Fruit fly (Drosophila melanogaster) whole organism, embryonic: ENCODE data around the gene CG42764.

ENCODE experiments used
- Atf3 ChIP-seq: fragments of 200-800 bp; sonication (Bioruptor generic); optimal IDR thresholded peaks from 3 replicates; lab custom pipeline; 2016; ENCODE audit warnings: missing biosample characterization, missing genetic modification characterization
- CG11085 ChIP-seq: fragments of 200-800 bp; sonication (Bioruptor generic); IDR thresholded peaks from 2 replicates; pipeline ENCODE4 v1.3.6; 2022; ENCODE audit warnings: missing biosample characterization, missing genetic modification characterization
- CG11247 ChIP-seq: fragments of 200-800 bp; sonication (Bioruptor generic); IDR thresholded peaks from 2 replicates; pipeline ENCODE4 v1.3.6; 2022; ENCODE audit warnings: missing biosample characterization, missing genetic modification characterization
- CG12659 ChIP-seq: fragments of 200-800 bp; sonication (Bioruptor generic); optimal IDR thresholded peaks from 3 replicates; lab custom pipeline; 2017; ENCODE audit warnings: mild to moderate bottlenecking, missing biosample characterization, missing genetic modification reagents, missing genetic modification characterization
- CG13287 ChIP-seq: fragments of 200-800 bp; sonication (Bioruptor generic); IDR thresholded peaks from 2 replicates; pipeline ENCODE4 v1.3.6; 2022; ENCODE audit warnings: missing biosample characterization, missing genetic modification characterization; ENCODE audit not compliant: partially characterized antibody
- CG13894 ChIP-seq: fragments of 200-800 bp; sonication (Bioruptor generic); optimal IDR thresholded peaks from 3 replicates; lab custom pipeline; 2018; ENCODE audit warnings: missing biosample characterization, mild to moderate bottlenecking, missing genetic modification characterization, moderate library complexity
- CG1529 ChIP-seq: fragments of 200-800 bp; sonication (Bioruptor generic); optimal IDR thresholded peaks from 3 replicates; lab custom pipeline; 2018; ENCODE audit warnings: missing biosample characterization, missing genetic modification characterization
- CG18599 ChIP-seq: fragments of 200-800 bp; sonication (Bioruptor generic); optimal IDR thresholded peaks from 3 replicates; lab custom pipeline; 2017; ENCODE audit warnings: missing biosample characterization, missing genetic modification characterization, mild to moderate bottlenecking, moderate library complexity, missing genetic modification reagents
- CG2116 ChIP-seq: fragments of 200-800 bp; sonication (Bioruptor generic); optimal IDR thresholded peaks from 3 replicates; lab custom pipeline; 2018; ENCODE audit warnings: missing biosample characterization, mild to moderate bottlenecking, missing genetic modification characterization
- CG32532 ChIP-seq: fragments of 200-800 bp; sonication (Bioruptor generic); IDR thresholded peaks from 2 replicates; pipeline ENCODE4 v1.3.6; 2022; ENCODE audit warnings: missing biosample characterization, missing genetic modification characterization
- CG5180 ChIP-seq: fragments of 200-800 bp; sonication (Bioruptor generic); optimal IDR thresholded peaks from 3 replicates; lab custom pipeline; 2017; ENCODE audit warnings: missing biosample characterization, missing genetic modification characterization, mild to moderate bottlenecking, moderate library complexity, missing genetic modification reagents
- CG5953 ChIP-seq: fragments of 200-800 bp; sonication (Bioruptor generic); IDR thresholded peaks from 2 replicates; pipeline ENCODE4 v1.3.6; 2022; ENCODE audit warnings: missing biosample characterization, missing genetic modification characterization
- CG6654 ChIP-seq: fragments of 200-800 bp; sonication (Bioruptor generic); optimal IDR thresholded peaks from 2 replicates; lab custom pipeline; 2017; ENCODE audit warnings: missing biosample characterization, mild to moderate bottlenecking, missing genetic modification characterization
- CG6683 ChIP-seq: fragments of 200-800 bp; sonication (Bioruptor generic); optimal IDR thresholded peaks from 2 replicates; lab custom pipeline; 2017; ENCODE audit warnings: missing biosample characterization, mild to moderate bottlenecking, missing genetic modification characterization, missing genetic modification reagents
- CG6791 ChIP-seq: fragments of 200-800 bp; sonication (Bioruptor generic); IDR thresholded peaks from 3 replicates; pipeline ENCODE4 v1.3.6; 2022; ENCODE audit warnings: missing biosample characterization, missing genetic modification characterization; ENCODE audit not compliant: partially characterized antibody
- CG8089 ChIP-seq: fragments of 200-800 bp; sonication (Bioruptor generic); optimal IDR thresholded peaks from 3 replicates; lab custom pipeline; 2016; ENCODE audit warnings: missing biosample characterization, missing genetic modification characterization
- CG8281 ChIP-seq: fragments of 200-800 bp; sonication (Bioruptor generic); optimal IDR thresholded peaks from 2 replicates; lab custom pipeline; 2018; ENCODE audit warnings: missing biosample characterization, mild to moderate bottlenecking, missing genetic modification characterization, moderate library complexity
- CG8290 ChIP-seq, 3 experiments: fragments of 200-800 bp; sonication (Bioruptor generic); optimal IDR thresholded peaks; 2 replicates each; lab custom pipeline; 2016 to 2019; ENCODE audit warnings: missing biosample characterization in 3 of 3, missing genetic modification characterization in 3 of 3, mild to moderate bottlenecking in 2 of 3, moderate library complexity in 1 of 3
- CG8924 ChIP-seq: fragments of 200-800 bp; optimal IDR thresholded peaks from 3 replicates; lab custom pipeline; 2019; ENCODE audit warnings: missing biosample characterization, mild to moderate bottlenecking, missing genetic modification characterization, moderate library complexity
- CG8944 ChIP-seq: fragments of 200-800 bp; sonication (Bioruptor generic); optimal IDR thresholded peaks from 3 replicates; lab custom pipeline; 2016; ENCODE audit warnings: missing biosample characterization, missing genetic modification characterization
- CHES-1-like ChIP-seq: fragments of 200-800 bp; sonication (Bioruptor generic); optimal IDR thresholded peaks from 2 replicates; lab custom pipeline; 2016; ENCODE audit warnings: missing biosample characterization, missing genetic modification characterization
- CoRest ChIP-seq: fragments of 200-800 bp; sonication (Bioruptor generic); optimal IDR thresholded peaks from 3 replicates; lab custom pipeline; 2018; ENCODE audit warnings: missing biosample characterization, mild to moderate bottlenecking, missing genetic modification characterization, moderate library complexity
- Dad ChIP-seq: fragments of 200-800 bp; sonication (Bioruptor generic); optimal IDR thresholded peaks from 3 replicates; lab custom pipeline; 2016; ENCODE audit warnings: missing biosample characterization, missing genetic modification characterization
- Drgx ChIP-seq: fragments of 200-800 bp; sonication (Bioruptor generic); IDR thresholded peaks from 2 replicates; pipeline ENCODE4 v1.3.6; 2022; ENCODE audit warnings: missing biosample characterization, missing genetic modification characterization
- H15 ChIP-seq: fragments of 200-800 bp; sonication (Bioruptor generic); IDR thresholded peaks from 3 replicates; pipeline ENCODE4 v1.3.6; 2022; ENCODE audit warnings: missing biosample characterization, missing genetic modification characterization
- Lhr ChIP-seq: fragments of 200-800 bp; sonication (Bioruptor generic); optimal IDR thresholded peaks from 3 replicates; lab custom pipeline; 2017; ENCODE audit warnings: mild to moderate bottlenecking, missing biosample characterization, missing genetic modification reagents, missing genetic modification characterization
- Oaz ChIP-seq: fragments of 200-800 bp; sonication (Bioruptor generic); IDR thresholded peaks from 2 replicates; pipeline ENCODE4 v1.3.6; 2022; ENCODE audit warnings: missing biosample characterization, missing genetic modification characterization
- PHDP ChIP-seq: fragments of 200-800 bp; sonication (Bioruptor generic); optimal IDR thresholded peaks from 3 replicates; lab custom pipeline; 2018; ENCODE audit warnings: missing biosample characterization, mild to moderate bottlenecking, missing genetic modification characterization, moderate library complexity
- Pdp1 ChIP-seq, 2 experiments: fragments of 200-800 bp; sonication (Bioruptor generic); optimal IDR thresholded peaks; 3 replicates each; lab custom pipeline; 2016; ENCODE audit warnings: missing biosample characterization in 2 of 2, missing genetic modification characterization in 2 of 2, mild to moderate bottlenecking in 1 of 2, moderate library complexity in 1 of 2
- Ravus ChIP-seq: fragments of 200-800 bp; sonication (Bioruptor generic); IDR thresholded peaks from 2 replicates; pipeline ENCODE4 v1.3.6; 2022; ENCODE audit warnings: missing biosample characterization, missing genetic modification characterization
- btn ChIP-seq: fragments of 200-800 bp; sonication (Bioruptor generic); optimal IDR thresholded peaks from 2 replicates; lab custom pipeline; 2016; ENCODE audit warnings: missing biosample characterization, missing genetic modification characterization
- chm ChIP-seq: fragments of 200-800 bp; sonication (Bioruptor generic); IDR thresholded peaks from 2 replicates; pipeline ENCODE4 v1.3.6; 2022; ENCODE audit warnings: missing biosample characterization, missing genetic modification characterization
- chn ChIP-seq: fragments of 200-800 bp; sonication (Bioruptor generic); optimal IDR thresholded peaks from 2 replicates; lab custom pipeline; 2016; ENCODE audit warnings: missing biosample characterization, missing genetic modification characterization
- crol ChIP-seq: fragments of 200-800 bp; sonication (Bioruptor generic); IDR thresholded peaks from 2 replicates; pipeline ENCODE4 v1.3.6; 2022; ENCODE audit warnings: missing biosample characterization, missing genetic modification characterization
- dmrt11E ChIP-seq: fragments of 200-800 bp; sonication (Bioruptor generic); optimal IDR thresholded peaks from 3 replicates; lab custom pipeline; 2018; ENCODE audit warnings: missing biosample characterization, mild to moderate bottlenecking, missing genetic modification characterization, moderate library complexity
- fd3F ChIP-seq: fragments of 200-800 bp; sonication (Bioruptor generic); optimal IDR thresholded peaks from 2 replicates; lab custom pipeline; 2018; ENCODE audit warnings: missing biosample characterization, mild to moderate bottlenecking, missing genetic modification characterization, moderate library complexity
- gcm ChIP-seq: fragments of 200-800 bp; sonication (Bioruptor generic); optimal IDR thresholded peaks from 2 replicates; lab custom pipeline; 2019; ENCODE audit warnings: missing biosample characterization, mild to moderate bottlenecking, missing genetic modification characterization, moderate library complexity
- lov ChIP-seq, 2 experiments: fragments of 200-800 bp in 1 of 2; fragments of >200 bp in 1 of 2; sonication (Bioruptor generic) in 1 of 2; IDR thresholded peaks in 1 of 2; optimal IDR thresholded peaks in 1 of 2; 2 replicates in 1 of 2; 3 replicates in 1 of 2; pipeline versions ENCODE4 v1.3.6 to Lab custom; 2017 to 2022; ENCODE audit warnings: missing biosample characterization in 1 of 2, missing genetic modification characterization in 1 of 2
- nerfin-1 ChIP-seq: fragments of 200-800 bp; sonication (Bioruptor generic); optimal IDR thresholded peaks from 3 replicates; lab custom pipeline; 2019; ENCODE audit warnings: missing biosample characterization, mild to moderate bottlenecking, missing genetic modification characterization, moderate library complexity
- otp ChIP-seq: fragments of 200-800 bp; sonication (Bioruptor generic); IDR thresholded peaks from 3 replicates; pipeline ENCODE4, ENCODE4 v1.3.6; 2022; ENCODE audit warnings: missing biosample characterization, missing genetic modification characterization
- peb ChIP-seq: fragments of 200-800 bp; sonication (Bioruptor generic); IDR thresholded peaks from 2 replicates; pipeline ENCODE4 v1.3.6; 2022; ENCODE audit warnings: missing biosample characterization, missing genetic modification characterization
- pita ChIP-seq: fragments of 200-800 bp; sonication (Bioruptor generic); optimal IDR thresholded peaks from 2 replicates; lab custom pipeline; 2017; ENCODE audit warnings: missing biosample characterization, mild to moderate bottlenecking, missing genetic modification characterization
- rib ChIP-seq: fragments of 200-800 bp; sonication (Bioruptor generic); IDR thresholded peaks from 2 replicates; pipeline ENCODE4 v1.3.6; 2022; ENCODE audit warnings: missing biosample characterization, missing genetic modification characterization
- stc ChIP-seq: fragments of 200-800 bp; sonication (Bioruptor generic); IDR thresholded peaks from 2 replicates; pipeline ENCODE4 v1.3.6; 2022; ENCODE audit warnings: missing biosample characterization, missing genetic modification characterization
- sug ChIP-seq: fragments of 200-800 bp; optimal IDR thresholded peaks from 2 replicates; lab custom pipeline; 2019; ENCODE audit warnings: missing biosample characterization, mild to moderate bottlenecking, missing genetic modification characterization, moderate library complexity
- yki ChIP-seq: fragments of >200 bp; optimal IDR thresholded peaks from 3 replicates; lab custom pipeline; 2018
- z ChIP-seq: fragments of 200-800 bp; sonication (Bioruptor generic); IDR thresholded peaks from 3 replicates; pipeline ENCODE4 v1.3.6; 2022; ENCODE audit warnings: missing biosample characterization, missing genetic modification characterization
- zen ChIP-seq: fragments of 200-800 bp; sonication (Bioruptor generic); optimal IDR thresholded peaks from 3 replicates; lab custom pipeline; 2018; ENCODE audit warnings: missing biosample characterization, mild to moderate bottlenecking, missing genetic modification characterization, moderate library complexity
- zfh2 ChIP-seq: fragments of 200-800 bp; sonication (Bioruptor generic); optimal IDR thresholded peaks from 2 replicates; lab custom pipeline; 2016; ENCODE audit warnings: missing biosample characterization, missing genetic modification characterization

The CG42764 gene

dm6 chr3L:20508136-20508635 is 42.3 kb upstream of the CG42764 start (continued):
- TF ChIP-seq CG18599 (GFP tag; lab: Kevin White, UChicago) (peak; percentile 98), lov (optimal IDR thresholded peaks at IDR 0.05; lab: Kevin White, UChicago) (no peak), lov (GFP tag; IDR thresholded peaks at IDR 0.05; lab: Robert Waterston, UW) (peak; percentile 90), fd3F (GFP tag; lab: Kevin White, UChicago) (peak; percentile 94), btn (GFP tag; lab: Kevin White, UChicago) (peak; percentile 21), gcm (GFP tag; lab: Kevin White, UChicago) (peak; percentile 68), CoRest (peak; percentile 95), zfh2 (GFP tag; lab: Kevin White, UChicago) (peak; percentile 97), rib (GFP tag; lab: Robert Waterston, UW) (peak; percentile 92), yki (no peak), nerfin-1 (peak; percentile 85), Lhr (GFP tag; lab: Kevin White, UChicago) (peak; percentile 37), CG5180 (GFP tag; lab: Kevin White, UChicago) (peak; percentile 82), sug (tag; lab: Kevin White, UChicago) (peak; percentile 92), crol (GFP tag; lab: Robert Waterston, UW) (no peak; the same call in 1 of the 2 replicates), CG32532 (GFP tag; lab: Robert Waterston, UW) (peak; percentile 98), CG8281 (tag; lab: Kevin White, UChicago) (peak; percentile 76), chn (GFP tag; lab: Kevin White, UChicago) (peak; percentile 91), Oaz (GFP tag; lab: Robert Waterston, UW) (no peak; the same call in 1 of the 2 replicates), dmrt11E (peak; percentile 78), stc (GFP tag; lab: Robert Waterston, UW) (peak; percentile 90), Ravus (GFP tag; lab: Robert Waterston, UW) (peak; percentile 81), PHDP (tag; lab: Kevin White, UChicago) (peak; percentile 96), CG6791 (GFP tag; lab: Robert Waterston, UW) (0 out of 3 replicates have a peak, but pooled peaks have one; percentile 51), CHES-1-like (GFP tag; lab: Kevin White, UChicago) (peak; percentile 94), Atf3 (peak; percentile 81), CG6654 (GFP tag; lab: Kevin White, UChicago) (peak; percentile 75), pita (GFP tag; lab: Kevin White, UChicago) (no peak), CG8290 (GFP tag; optimal IDR thresholded peaks at IDR 0.05; lab: Kevin White, UChicago) (peak; percentile 78), CG8290 (tag; optimal IDR thresholded peaks at IDR 0.05; lab: Kevin White, UChicago) (peak; percentile 58 to 96), chm (GFP tag; lab: Robert Waterston, UW) (peak; percentile 92), CG11085 (GFP tag; lab: Robert Waterston, UW) (peak; percentile 95), otp (GFP tag; lab: Robert Waterston, UW) (peak; percentile 85; the same call in 2 of the 3 replicates), zen (tag; lab: Kevin White, UChicago) (peak; percentile 83), CG8944 (GFP tag; lab: Kevin White, UChicago) (peak; percentile 88), CG1529 (GFP tag; lab: Kevin White, UChicago) (peak; percentile 75), peb (peak; percentile 83), H15 (GFP tag; lab: Robert Waterston, UW) (peak; percentile 91), CG12659 (GFP tag; lab: Kevin White, UChicago) (peak; percentile 95), CG8089 (peak; percentile 78), Drgx (GFP tag; lab: Robert Waterston, UW) (no peak; the same call in 1 of the 2 replicates), CG13287 (0 out of 2 replicates have a peak, but pooled peaks have one; percentile 21), Pdp1 (GFP tag; optimal IDR thresholded peaks at IDR 0.05; lab: Kevin White, UChicago) (peak; percentile 94 to 95), Dad (GFP tag; lab: Kevin White, UChicago) (peak; percentile 85), CG13894 (tag; lab: Kevin White, UChicago) (peak; percentile 97), CG8924 (peak; percentile 89), CG6683 (GFP tag; lab: Kevin White, UChicago) (peak; percentile 89), CG5953 (peak; percentile 78), CG2116 (GFP tag; lab: Kevin White, UChicago) (peak; percentile 53), z (GFP tag; lab: Robert Waterston, UW) (no peak), CG11247 (GFP tag; lab: Robert Waterston, UW) (peak; percentile 94)
